Worm (Caenorhabditis elegans): ENCODE data around the gene B0310.6.

Gene B0310.6

ce11 chrX:530909-531308, at the start of gene B0310.6:
Gene B0310.6 (minus strand): TSS chrX:531009.
- no peak for TF ChIP-seq ceh-13 (GFP tag; optimal IDR thresholded peaks at IDR 0.05)
- no peak for TF ChIP-seq ama-1 (optimal IDR thresholded peaks at IDR 0.05)
- no peak for TF ChIP-seq ets-7 (tag; optimal IDR thresholded peaks at IDR 0.05)
- TF ChIP-seq sea-1 (GFP tag; conservative IDR thresholded peaks at IDR 0.05) = no peak
- TF ChIP-seq tra-4 (tag; optimal IDR thresholded peaks at IDR 0.05) = no peak
- TF ChIP-seq tbx-37 (GFP tag; conservative IDR thresholded peaks at IDR 0.05) = no peak
- TF ChIP-seq aly-1 (tag; optimal IDR thresholded peaks at IDR 0.05) = no peak
- TF ChIP-seq hmg-4 (GFP tag; optimal IDR thresholded peaks at IDR 0.05) = no peak
- TF ChIP-seq tbx-11 (GFP tag; IDR thresholded peaks at IDR 0.05) = no peak

ce11 chrX:575084-575483, 44.3 kb upstream of the B0310.6 start:
- TF ChIP-seq tbx-37 (GFP tag; conservative IDR thresholded peaks at IDR 0.05) (no peak), tra-4 (tag; optimal IDR thresholded peaks at IDR 0.05) (no peak), pes-1 (GFP tag; IDR thresholded peaks at IDR 0.05) (no peak), scrt-1 (GFP tag; IDR thresholded peaks at IDR 0.05) (no peak)

- TF ChIP-seq F13C5.2 (tag; optimal IDR thresholded peaks at IDR 0.05) (peak; percentile 50), hmbx-1 (tag; optimal IDR thresholded peaks at IDR 0.05) (no peak)
Measured at ce11 chrX:573270-573669, 42.5 kb upstream of the B0310.6 start.

- TF ChIP-seq ceh-13 (GFP tag; optimal IDR thresholded peaks at IDR 0.05) = no peak
- TF ChIP-seq hnd-1 (tag; optimal IDR thresholded peaks at IDR 0.05) = no peak
- no peak for TF ChIP-seq hmg-4 (GFP tag; optimal IDR thresholded peaks at IDR 0.05)
- TF ChIP-seq flt-1 (GFP tag; IDR thresholded peaks at IDR 0.05) = no peak
- TF ChIP-seq sea-1 (GFP tag; conservative IDR thresholded peaks at IDR 0.05) = no peak
- no peak for TF ChIP-seq ceh-36 (tag; optimal IDR thresholded peaks at IDR 0.05)
- no peak for TF ChIP-seq tra-4 (tag; optimal IDR thresholded peaks at IDR 0.05)
- TF ChIP-seq hmbx-1 (tag; optimal IDR thresholded peaks at IDR 0.05) = no peak
- no peak for TF ChIP-seq tbx-11 (GFP tag; IDR thresholded peaks at IDR 0.05)
- TF ChIP-seq tbx-37 (GFP tag; conservative IDR thresholded peaks at IDR 0.05) = no peak
- no peak for TF ChIP-seq B0310.2 (tag; optimal IDR thresholded peaks at IDR 0.05)
- no peak for TF ChIP-seq ets-7 (tag; optimal IDR thresholded peaks at IDR 0.05)
- TF ChIP-seq scrt-1 (GFP tag; IDR thresholded peaks at IDR 0.05) = no peak
- no peak for TF ChIP-seq aly-1 (tag; optimal IDR thresholded peaks at IDR 0.05)
- no peak for TF ChIP-seq F13C5.2 (tag; optimal IDR thresholded peaks at IDR 0.05)
Measured at ce11 chrX:572601-573000, 41.8 kb upstream of the B0310.6 start, which contains the start of gene mrp-2. Gene mrp-2 (minus strand): TSS chrX:572701.

ce11 chrX:571367-571766, 40.6 kb upstream of the B0310.6 start:
- TF ChIP-seq tra-4 (tag; optimal IDR thresholded peaks at IDR 0.05) (no peak), pes-1 (GFP tag; IDR thresholded peaks at IDR 0.05) (no peak), ets-7 (tag; optimal IDR thresholded peaks at IDR 0.05) (no peak), F13C5.2 (tag; optimal IDR thresholded peaks at IDR 0.05) (no peak), scrt-1 (GFP tag; IDR thresholded peaks at IDR 0.05) (no peak), hmbx-1 (tag; optimal IDR thresholded peaks at IDR 0.05) (no peak), hnd-1 (tag; optimal IDR thresholded peaks at IDR 0.05) (no peak), ceh-36 (tag; optimal IDR thresholded peaks at IDR 0.05) (no peak), tbx-11 (GFP tag; IDR thresholded peaks at IDR 0.05) (no peak), flt-1 (GFP tag; IDR thresholded peaks at IDR 0.05) (no peak), sea-1 (GFP tag; conservative IDR thresholded peaks at IDR 0.05) (no peak), ama-1 (optimal IDR thresholded peaks at IDR 0.05) (no peak), hmg-4 (GFP tag; optimal IDR thresholded peaks at IDR 0.05) (no peak), ceh-13 (GFP tag; optimal IDR thresholded peaks at IDR 0.05) (no peak), B0310.2 (tag; optimal IDR thresholded peaks at IDR 0.05) (no peak), aly-1 (tag; optimal IDR thresholded peaks at IDR 0.05) (no peak), tbx-37 (GFP tag; conservative IDR thresholded peaks at IDR 0.05) (no peak)

ce11 chrX:557857-558256, 27.0 kb upstream of the B0310.6 start, which contains the start of gene nas-38:
Gene nas-38 (plus strand): TSS chrX:558157.
- no peak for TF ChIP-seq B0310.2 (tag; optimal IDR thresholded peaks at IDR 0.05)
- TF ChIP-seq scrt-1 (GFP tag; IDR thresholded peaks at IDR 0.05) = no peak
- no peak for TF ChIP-seq ceh-13 (GFP tag; optimal IDR thresholded peaks at IDR 0.05)
- no peak for TF ChIP-seq ceh-36 (tag; optimal IDR thresholded peaks at IDR 0.05)
- no peak for TF ChIP-seq tra-4 (tag; optimal IDR thresholded peaks at IDR 0.05)
- no peak for TF ChIP-seq tbx-37 (GFP tag; conservative IDR thresholded peaks at IDR 0.05)
- TF ChIP-seq hnd-1 (tag; optimal IDR thresholded peaks at IDR 0.05) = no peak
- no peak for TF ChIP-seq hmg-4 (GFP tag; optimal IDR thresholded peaks at IDR 0.05)
- TF ChIP-seq pes-1 (GFP tag; IDR thresholded peaks at IDR 0.05) = no peak
- TF ChIP-seq sea-1 (GFP tag; conservative IDR thresholded peaks at IDR 0.05) = no peak
- no peak for TF ChIP-seq ets-7 (tag; optimal IDR thresholded peaks at IDR 0.05)
- no peak for TF ChIP-seq F13C5.2 (tag; optimal IDR thresholded peaks at IDR 0.05)
- TF ChIP-seq ama-1 (optimal IDR thresholded peaks at IDR 0.05) = no peak
- TF ChIP-seq hmbx-1 (tag; optimal IDR thresholded peaks at IDR 0.05) = no peak
- no peak for TF ChIP-seq flt-1 (GFP tag; IDR thresholded peaks at IDR 0.05)
- no peak for TF ChIP-seq aly-1 (tag; optimal IDR thresholded peaks at IDR 0.05)
- TF ChIP-seq tbx-11 (GFP tag; IDR thresholded peaks at IDR 0.05) = no peak

ce11 chrX:557195-557594, 26.4 kb upstream of the B0310.6 start, which contains the start of gene hlh-19:
Gene hlh-19 (minus strand): TSS chrX:557295.
- TF ChIP-seq flt-1 (GFP tag; IDR thresholded peaks at IDR 0.05) (no peak), hnd-1 (tag; optimal IDR thresholded peaks at IDR 0.05) (no peak)

DNA sequence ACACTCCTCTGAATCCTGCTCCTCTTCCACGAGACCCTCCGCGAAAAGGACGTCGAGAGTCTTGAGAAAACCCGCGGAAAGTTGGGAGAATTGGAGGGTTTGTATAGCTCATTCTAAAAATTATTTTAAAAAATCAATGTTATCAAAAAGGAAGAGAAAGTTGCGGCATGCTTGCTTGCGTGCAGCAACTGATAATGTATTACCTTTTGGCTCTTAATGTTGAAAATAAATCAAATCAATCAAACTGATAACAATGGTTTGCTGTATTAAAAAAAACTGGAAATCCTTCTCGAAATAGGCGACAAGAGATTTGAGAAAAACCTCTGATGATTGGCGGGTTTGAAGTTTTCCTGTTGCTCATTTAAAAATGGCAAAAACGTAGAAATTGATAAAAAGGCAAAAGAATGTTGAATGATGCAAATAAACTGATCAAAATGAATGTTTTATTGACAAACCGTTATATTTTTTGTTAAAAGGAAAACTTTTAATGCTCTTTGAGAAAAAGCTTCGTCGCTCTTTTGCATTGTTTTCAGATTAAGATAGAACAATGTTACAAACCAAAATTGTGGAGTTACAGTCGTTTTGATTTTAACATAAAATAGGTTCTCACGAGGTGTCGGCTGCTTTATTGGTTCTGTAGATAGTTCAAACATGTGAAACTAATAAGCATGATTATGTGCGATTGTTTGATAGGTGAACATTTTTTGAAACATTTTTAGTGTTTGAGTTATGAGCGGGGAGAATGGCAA, 24.4 kb upstream of the B0310.6 start:
- TF ChIP-seq ets-7 (tag; optimal IDR thresholded peaks at IDR 0.05) = no peak
- no peak for TF ChIP-seq flt-1 (GFP tag; IDR thresholded peaks at IDR 0.05)
- TF ChIP-seq tbx-37 (GFP tag; conservative IDR thresholded peaks at IDR 0.05) = no peak
- TF ChIP-seq hmbx-1 (tag; optimal IDR thresholded peaks at IDR 0.05) = no peak
- no peak for TF ChIP-seq tra-4 (tag; optimal IDR thresholded peaks at IDR 0.05)
- no peak for TF ChIP-seq hmg-4 (GFP tag; optimal IDR thresholded peaks at IDR 0.05)
- TF ChIP-seq hnd-1 (tag; optimal IDR thresholded peaks at IDR 0.05) = no peak
- no peak for TF ChIP-seq pes-1 (GFP tag; IDR thresholded peaks at IDR 0.05)
- no peak for TF ChIP-seq tbx-11 (GFP tag; IDR thresholded peaks at IDR 0.05)
- no peak for TF ChIP-seq sea-1 (GFP tag; conservative IDR thresholded peaks at IDR 0.05)

Data from whole organism, early embryonic.